Worm (Caenorhabditis elegans): Measurements from ENCODE around the gene Y22D7AL.3.

Y22D7AL.3 gene

ce11 chrIII:1682262-1682661 is 41.0 kb downstream of the Y22D7AL.3 start:
- TF ChIP-seq mml-1 (tag; optimal IDR thresholded peaks at IDR 0.05) (no peak), elt-2 (tag; optimal IDR thresholded peaks at IDR 0.05) (peak; percentile 52), mdl-1 (tag; optimal IDR thresholded peaks at IDR 0.05) (peak; percentile 14), nhr-43 (tag; optimal IDR thresholded peaks at IDR 0.05; ENCODE audit: poor library complexity, severe bottlenecking) (peak; percentile 31), lin-39 (tag; optimal IDR thresholded peaks at IDR 0.05) (peak; percentile 6), zag-1 (tag; optimal IDR thresholded peaks at IDR 0.05) (no peak)

DNA sequence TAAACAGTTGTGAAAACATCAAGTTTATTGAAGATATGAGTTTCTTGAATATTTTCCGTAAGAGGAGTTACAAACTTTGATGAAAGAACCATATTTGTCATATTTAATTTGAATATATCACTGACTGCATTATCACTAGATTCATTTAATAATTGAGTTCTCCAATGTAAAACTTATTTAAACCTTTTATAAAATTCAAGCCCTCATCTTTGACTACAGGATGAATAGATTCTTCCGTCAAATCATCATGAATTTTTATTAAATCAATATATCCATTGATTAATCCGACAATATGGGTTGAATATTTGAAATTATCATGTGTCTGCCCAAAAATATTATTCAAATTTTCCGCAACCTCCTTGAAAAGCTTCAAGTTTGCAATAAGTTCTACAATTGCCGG is 46.7 kb downstream of the Y22D7AL.3 start, which contains the start of gene Y22D7AR.7:
Gene Y22D7AR.7, minus strand, starts transcription at position 101 of the 400 bp plus-strand sequence.
- no peak for TF ChIP-seq pha-4 (tag; optimal IDR thresholded peaks at IDR 0.05)
- TF ChIP-seq nhr-77 (tag; optimal IDR thresholded peaks at IDR 0.05) = no peak
- no peak for TF ChIP-seq egl-5 (tag; optimal IDR thresholded peaks at IDR 0.05)
- no peak for TF ChIP-seq mml-1 (tag; optimal IDR thresholded peaks at IDR 0.05)
- no peak for TF ChIP-seq snpc-4 (tag; optimal IDR thresholded peaks at IDR 0.05)
- TF ChIP-seq jun-1 (tag; optimal IDR thresholded peaks at IDR 0.05) = no peak
- no peak for TF ChIP-seq elt-1 (tag; optimal IDR thresholded peaks at IDR 0.05)
- TF ChIP-seq nhr-76 (tag; optimal IDR thresholded peaks at IDR 0.05) = no peak
- TF ChIP-seq egl-27 (tag; optimal IDR thresholded peaks at IDR 0.05) = no peak

DNA sequence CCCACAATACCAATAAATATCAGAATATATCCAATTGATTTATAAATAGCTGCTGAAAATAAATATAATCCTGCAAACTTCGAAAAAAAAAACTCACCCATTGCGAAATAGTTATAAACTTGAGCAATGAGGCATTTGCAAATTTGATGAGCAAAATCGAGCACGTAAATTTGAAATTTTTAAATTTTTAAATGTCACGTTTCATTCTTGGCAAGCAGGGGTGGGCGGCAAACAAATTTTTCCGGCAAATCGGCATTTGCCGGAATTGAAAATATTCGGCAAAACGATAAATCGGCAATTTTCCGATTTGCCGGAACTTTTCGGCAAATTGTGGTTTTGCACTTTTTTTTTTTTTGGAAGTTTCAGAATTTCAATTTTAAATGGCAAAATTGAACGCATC is 48.7 kb downstream of the Y22D7AL.3 start, which contains the start of gene Y22D7AR.14:
Gene Y22D7AR.14, minus strand, starts transcription at position 101 of the 400 bp plus-strand sequence.
- TF ChIP-seq tbx-2 (tag; optimal IDR thresholded peaks at IDR 0.05) (no peak), nhr-67 (tag; optimal IDR thresholded peaks at IDR 0.05) (no peak), nhr-76 (tag; optimal IDR thresholded peaks at IDR 0.05) (no peak), daf-12 (tag; optimal IDR thresholded peaks at IDR 0.05) (no peak), unc-39 (tag; optimal IDR thresholded peaks at IDR 0.05) (no peak), fkh-2 (tag; optimal IDR thresholded peaks at IDR 0.05) (no peak), nhr-43 (tag; optimal IDR thresholded peaks at IDR 0.05; ENCODE audit: poor library complexity, severe bottlenecking) (no peak), elt-2 (tag; optimal IDR thresholded peaks at IDR 0.05) (no peak), egl-5 (tag; optimal IDR thresholded peaks at IDR 0.05) (no peak)

Data from whole organism, L3 larva.